Worm (Caenorhabditis elegans) whole organism, young adult: Measurements from ENCODE around the gene ZK550.2.

Experiments used
- B0019.2 ChIP-seq: fragments of 200-800 bp; sonication (Bioruptor generic); conservative IDR thresholded peaks from 2 replicates; pipeline ENCODE4 v1.3.6; 2022; ENCODE audit warnings: missing genetic modification reagents, missing genetic modification characterization, missing compliant biosample characterization
- D2030.7 ChIP-seq: fragments of 200-800 bp; sonication (Bioruptor generic); IDR thresholded peaks from 2 replicates; pipeline ENCODE4 v1.3.6; 2022; ENCODE audit warnings: missing genetic modification reagents, missing genetic modification characterization, missing compliant biosample characterization
- F22D6.2 ChIP-seq: sonication (generic microtip); optimal IDR thresholded peaks from 2 replicates; lab custom pipeline; 2016; ENCODE audit warnings: mild to moderate bottlenecking, missing genetic modification characterization, missing compliant biosample characterization
- F23B12.7 ChIP-seq: sonication (generic microtip); optimal IDR thresholded peaks from 2 replicates; lab custom pipeline; 2017; ENCODE audit warnings: missing genetic modification characterization, mild to moderate bottlenecking, missing compliant biosample characterization, antibody characterized with exemption, moderate library complexity; ENCODE audit not compliant: insufficient read depth
- F57A8.1 ChIP-seq: fragments of 200-800 bp; sonication (Bioruptor generic); optimal IDR thresholded peaks from 2 replicates; lab custom pipeline; 2018; ENCODE audit warnings: mild to moderate bottlenecking, missing genetic modification characterization, moderate library complexity, missing compliant biosample characterization
- K11D2.4 ChIP-seq: fragments of 200-800 bp; sonication (Bioruptor generic); IDR thresholded peaks from 2 replicates; pipeline ENCODE4 v1.3.6; 2022; ENCODE audit warnings: missing genetic modification reagents, missing genetic modification characterization, missing compliant biosample characterization
- Y53F4B.3 ChIP-seq: fragments of 200-800 bp; sonication (Bioruptor generic); IDR thresholded peaks from 2 replicates; pipeline ENCODE4 v1.3.6; 2022; ENCODE audit warnings: missing genetic modification reagents, missing genetic modification characterization, missing compliant biosample characterization
- Y67H2A.10 ChIP-seq: fragments of 200-800 bp; sonication (Bioruptor generic); conservative IDR thresholded peaks from 2 replicates; pipeline ENCODE4 v1.3.6; 2022; ENCODE audit warnings: missing genetic modification reagents, missing genetic modification characterization, missing compliant biosample characterization
- Y95B8A.8 ChIP-seq: fragments of 200-800 bp; sonication (Bioruptor generic); IDR thresholded peaks from 2 replicates; pipeline ENCODE4 v1.3.6; 2022; ENCODE audit warnings: missing genetic modification reagents, missing genetic modification characterization, missing compliant biosample characterization
- akir-1 ChIP-seq: fragments of 200-800 bp; sonication (Bioruptor generic); optimal IDR thresholded peaks from 2 replicates; lab custom pipeline; 2018; ENCODE audit warnings: mild to moderate bottlenecking, missing genetic modification characterization, moderate library complexity, missing compliant biosample characterization
- ama-1 ChIP-seq, 3 experiments: fragments of 150-350 bp in 1 of 3; sonication (generic microtip) in 2 of 3; optimal IDR thresholded peaks; 2 replicates each; lab custom pipeline; 2014 to 2018; ENCODE audit warnings: missing biosample characterization in 2 of 3, missing genetic modification characterization in 2 of 3, missing genetic modification reagents in 2 of 3
- aptf-3 ChIP-seq: fragments of 200-800 bp; sonication (Bioruptor generic); IDR thresholded peaks from 2 replicates; pipeline ENCODE4 v1.3.6; 2022; ENCODE audit warnings: missing genetic modification characterization, missing compliant biosample characterization
- atf-7 ChIP-seq: sonication (generic microtip); optimal IDR thresholded peaks from 2 replicates; lab custom pipeline; 2017; ENCODE audit warnings: mild to moderate bottlenecking, missing genetic modification characterization, missing compliant biosample characterization
- attf-3 ChIP-seq: fragments of 200-800 bp; sonication (Bioruptor generic); conservative IDR thresholded peaks from 2 replicates; pipeline ENCODE4 v1.3.6; 2022; ENCODE audit warnings: missing genetic modification reagents, missing genetic modification characterization, missing compliant biosample characterization
- bed-1 ChIP-seq: fragments of 200-800 bp; sonication (Bioruptor generic); IDR thresholded peaks from 2 replicates; pipeline ENCODE4 v1.3.6; 2022; ENCODE audit warnings: missing genetic modification reagents, missing genetic modification characterization, missing compliant biosample characterization
- ccch-3 ChIP-seq: fragments of 200-800 bp; sonication (Bioruptor generic); optimal IDR thresholded peaks from 2 replicates; lab custom pipeline; 2018; ENCODE audit warnings: mild to moderate bottlenecking, missing genetic modification characterization, missing compliant biosample characterization
- cebp-1 ChIP-seq, 2 experiments: fragments of 200-800 bp in 1 of 2; sonication (Bioruptor generic) in 1 of 2; sonication (generic microtip) in 1 of 2; IDR thresholded peaks in 1 of 2; optimal IDR thresholded peaks in 1 of 2; 2 replicates each; pipeline versions ENCODE4 v1.3.6 to Lab custom; 2017 to 2022; ENCODE audit warnings: missing compliant biosample characterization in 2 of 2, missing genetic modification characterization in 2 of 2, mild to moderate bottlenecking in 1 of 2, missing genetic modification reagents in 1 of 2, moderate library complexity in 1 of 2
- dox-1 ChIP-seq: fragments of 200-800 bp; sonication (Bioruptor generic); IDR thresholded peaks from 2 replicates; pipeline ENCODE4 v1.3.6; 2022; ENCODE audit warnings: missing genetic modification reagents, missing genetic modification characterization, missing compliant biosample characterization
- dpff-1 ChIP-seq: sonication (generic microtip); optimal IDR thresholded peaks from 2 replicates; lab custom pipeline; 2017; ENCODE audit warnings: mild to moderate bottlenecking, missing genetic modification characterization, missing compliant biosample characterization
- egl-18 ChIP-seq: fragments of 200-800 bp; sonication (Bioruptor generic); IDR thresholded peaks from 2 replicates; pipeline ENCODE4 v1.3.6; 2022; ENCODE audit warnings: missing genetic modification reagents, missing genetic modification characterization, missing compliant biosample characterization
- egrh-3 ChIP-seq: fragments of 200-800 bp; sonication (Bioruptor generic); IDR thresholded peaks from 2 replicates; pipeline ENCODE4 v1.3.6; 2022; ENCODE audit warnings: missing genetic modification reagents, missing genetic modification characterization, missing compliant biosample characterization
- ekl-4 ChIP-seq: fragments of 200-800 bp; sonication (Bioruptor generic); IDR thresholded peaks from 2 replicates; pipeline ENCODE4 v1.3.6; 2022; ENCODE audit warnings: missing genetic modification reagents, missing genetic modification characterization, missing compliant biosample characterization
- ets-4 ChIP-seq: fragments of 200-800 bp; sonication (Bioruptor generic); optimal IDR thresholded peaks from 2 replicates; lab custom pipeline; 2018; ENCODE audit warnings: mild to moderate bottlenecking, missing genetic modification characterization, missing compliant biosample characterization
- fkh-3 ChIP-seq: sonication (generic microtip); optimal IDR thresholded peaks from 2 replicates; lab custom pipeline; 2016; ENCODE audit warnings: mild to moderate bottlenecking, missing genetic modification characterization, missing compliant biosample characterization
- him-1 ChIP-seq: sonication (generic microtip); optimal IDR thresholded peaks from 2 replicates; lab custom pipeline; 2016; ENCODE audit warnings: missing genotype, missing genetic modification reagents, missing genetic modification characterization, missing compliant biosample characterization
- hlh-12 ChIP-seq: sonication (generic microtip); optimal IDR thresholded peaks from 2 replicates; lab custom pipeline; 2016; ENCODE audit warnings: missing genetic modification characterization, missing compliant biosample characterization
- hmg-20 ChIP-seq: fragments of 200-800 bp; sonication (Bioruptor generic); IDR thresholded peaks from 2 replicates; pipeline ENCODE4 v1.3.6; 2022; ENCODE audit warnings: missing genetic modification reagents, missing genetic modification characterization, missing compliant biosample characterization
- lag-1 ChIP-seq: fragments of 200-800 bp; sonication (Bioruptor generic); IDR thresholded peaks from 2 replicates; pipeline ENCODE4 v1.3.6; 2022; ENCODE audit warnings: missing genetic modification reagents, missing genetic modification characterization, missing compliant biosample characterization
- let-607 ChIP-seq, 2 experiments: fragments of 200-800 bp in 1 of 2; sonication (Bioruptor generic) in 1 of 2; sonication (generic microtip) in 1 of 2; optimal IDR thresholded peaks; 2 replicates each; lab custom pipeline; 2016 to 2018; ENCODE audit warnings: mild to moderate bottlenecking in 2 of 2, missing compliant biosample characterization in 2 of 2, missing genetic modification characterization in 2 of 2, moderate library complexity in 2 of 2, missing genotype in 1 of 2
- lin-40 ChIP-seq: sonication (generic microtip); optimal IDR thresholded peaks from 2 replicates; lab custom pipeline; 2016; ENCODE audit warnings: missing genetic modification characterization, mild to moderate bottlenecking, missing compliant biosample characterization, missing genotype, missing genetic modification reagents
- lir-1 ChIP-seq: fragments of 200-800 bp; sonication (Bioruptor generic); conservative IDR thresholded peaks from 2 replicates; pipeline ENCODE4 v1.3.6; 2022; ENCODE audit warnings: missing genetic modification reagents, missing genetic modification characterization, missing compliant biosample characterization
- lsl-1 ChIP-seq: fragments of 200-800 bp; sonication (Bioruptor generic); optimal IDR thresholded peaks from 2 replicates; lab custom pipeline; 2018; ENCODE audit warnings: mild to moderate bottlenecking, missing genetic modification characterization, moderate library complexity, missing compliant biosample characterization
- madf-3 ChIP-seq: fragments of 200-800 bp; sonication (Bioruptor generic); IDR thresholded peaks from 2 replicates; pipeline ENCODE4 v1.3.6; 2022; ENCODE audit warnings: missing genetic modification reagents, missing genetic modification characterization, missing compliant biosample characterization
- mcd-1 ChIP-seq: fragments of 200-800 bp; sonication (Bioruptor generic); IDR thresholded peaks from 2 replicates; pipeline ENCODE4 v1.3.6; 2022; ENCODE audit warnings: missing genetic modification reagents, missing genetic modification characterization, missing compliant biosample characterization
- mes-4 ChIP-seq: sonication (generic microtip); optimal IDR thresholded peaks from 2 replicates; lab custom pipeline; 2016; ENCODE audit warnings: missing genotype, missing genetic modification characterization, missing compliant biosample characterization
- nfya-1 ChIP-seq: sonication (generic microtip); optimal IDR thresholded peaks from 2 replicates; lab custom pipeline; 2017; ENCODE audit warnings: antibody characterized with exemption, missing compliant biosample characterization, missing genetic modification characterization, borderline replicate concordance; ENCODE audit not compliant: insufficient read depth
- nfyb-1 ChIP-seq: fragments of 200-800 bp; sonication (Bioruptor generic); IDR thresholded peaks from 2 replicates; pipeline ENCODE4 v1.3.6; 2022; ENCODE audit warnings: missing genetic modification reagents, missing genetic modification characterization, missing compliant biosample characterization
- nhr-27 ChIP-seq: fragments of 200-800 bp; sonication (Bioruptor generic); optimal IDR thresholded peaks from 2 replicates; lab custom pipeline; 2018; ENCODE audit warnings: mild to moderate bottlenecking, missing genetic modification characterization, moderate library complexity, missing compliant biosample characterization
- rec-8 ChIP-seq, 2 experiments: sonication (generic microtip); optimal IDR thresholded peaks; 2 replicates each; lab custom pipeline; 2016; ENCODE audit warnings: mild to moderate bottlenecking in 2 of 2, missing genetic modification characterization in 2 of 2, missing genetic modification reagents in 2 of 2, missing genotype in 2 of 2, missing biosample characterization in 1 of 2, missing compliant biosample characterization in 1 of 2, moderate library complexity in 1 of 2
- sdz-38 ChIP-seq: sonication (generic microtip); optimal IDR thresholded peaks from 2 replicates; lab custom pipeline; 2016; ENCODE audit warnings: missing genotype, missing genetic modification characterization, missing compliant biosample characterization
- sea-2 ChIP-seq: fragments of 200-800 bp; sonication (Bioruptor generic); IDR thresholded peaks from 2 replicates; pipeline ENCODE4 v1.3.6; 2022; ENCODE audit warnings: missing genetic modification characterization, missing compliant biosample characterization
- snpc-1.1 ChIP-seq: sonication (generic microtip); optimal IDR thresholded peaks from 2 replicates; lab custom pipeline; 2017; ENCODE audit warnings: missing genetic modification characterization, mild to moderate bottlenecking, missing compliant biosample characterization, antibody characterized with exemption, moderate library complexity, missing genotype, missing genetic modification reagents; ENCODE audit not compliant: insufficient read depth
- tlf-1 ChIP-seq: fragments of 200-800 bp; sonication (Bioruptor generic); optimal IDR thresholded peaks from 2 replicates; lab custom pipeline; 2018; ENCODE audit warnings: mild to moderate bottlenecking, missing genetic modification characterization, missing compliant biosample characterization
- xnd-1 ChIP-seq: sonication (generic microtip); optimal IDR thresholded peaks from 2 replicates; lab custom pipeline; 2016; ENCODE audit warnings: missing genotype, missing genetic modification reagents, missing genetic modification characterization, missing compliant biosample characterization

ZK550.2 gene

DNA sequence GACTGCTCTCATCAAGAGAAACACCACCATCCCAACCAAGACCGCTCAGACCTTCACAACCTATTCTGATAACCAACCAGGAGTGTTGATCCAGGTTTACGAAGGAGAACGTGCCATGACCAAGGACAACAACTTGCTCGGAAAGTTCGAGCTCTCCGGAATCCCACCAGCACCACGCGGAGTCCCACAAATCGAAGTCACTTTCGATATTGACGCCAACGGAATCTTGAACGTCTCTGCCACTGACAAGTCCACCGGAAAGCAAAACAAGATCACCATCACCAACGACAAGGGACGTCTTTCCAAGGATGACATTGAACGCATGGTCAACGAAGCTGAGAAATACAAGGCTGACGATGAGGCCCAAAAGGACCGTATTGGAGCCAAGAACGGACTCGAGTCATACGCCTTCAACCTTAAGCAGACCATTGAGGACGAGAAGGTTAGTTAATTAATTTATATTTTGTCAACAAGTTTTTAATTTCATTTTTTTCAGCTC is 35.1 kb downstream of the ZK550.2 start:
- TF ChIP-seq F57A8.1 (peak; percentile 10), hmg-20 (no peak), Y95B8A.8 (GFP tag; lab: Robert Waterston, UW) (no peak), fkh-3 (tag; lab: Kevin White, UChicago) (no peak), nhr-27 (tag; lab: Kevin White, UChicago) (no peak), Y53F4B.3 (GFP tag; lab: Robert Waterston, UW) (no peak), let-607 (tag; optimal IDR thresholded peaks at IDR 0.05; lab: Kevin White, UChicago) (no peak), sdz-38 (tag; lab: Kevin White, UChicago) (no peak), nfya-1 (no peak), bed-1 (GFP tag; lab: Robert Waterston, UW) (no peak), ama-1 (optimal IDR thresholded peaks at IDR 0.05; lab: Kevin White, UChicago) (peak; percentile 81), ama-1 (GFP tag; optimal IDR thresholded peaks at IDR 0.05; lab: Kevin White, UChicago) (no peak), lir-1 (no peak), K11D2.4 (no peak), egrh-3 (GFP tag; lab: Robert Waterston, UW) (no peak), rec-8 (tag; optimal IDR thresholded peaks at IDR 0.05; lab: Kevin White, UChicago) (no peak), attf-3 (no peak), tlf-1 (GFP tag; lab: Kevin White, UChicago) (no peak), atf-7 (tag; lab: Kevin White, UChicago) (no peak), dox-1 (GFP tag; lab: Robert Waterston, UW) (peak; percentile 2; the same call in 1 of the 2 replicates), madf-3 (peak; percentile 2; the same call in 1 of the 2 replicates), lag-1 (no peak), egl-18 (GFP tag; lab: Robert Waterston, UW) (no peak), B0019.2 (no peak), mes-4 (no peak), him-1 (no peak), aptf-3 (0 out of 2 replicates have a peak, but pooled peaks have one; percentile 1), F23B12.7 (tag; lab: Kevin White, UChicago) (no peak), mcd-1 (GFP tag; lab: Robert Waterston, UW) (0 out of 2 replicates have a peak, but pooled peaks have one; percentile 3), lin-40 (tag; lab: Kevin White, UChicago) (no peak), F22D6.2 (tag; lab: Kevin White, UChicago) (no peak), ekl-4 (0 out of 2 replicates have a peak, but pooled peaks have one; percentile 6), nfyb-1 (peak; percentile 2; the same call in 1 of the 2 replicates)
- TF ChIP-seq, all 124 proteins: peak for 8

DNA sequence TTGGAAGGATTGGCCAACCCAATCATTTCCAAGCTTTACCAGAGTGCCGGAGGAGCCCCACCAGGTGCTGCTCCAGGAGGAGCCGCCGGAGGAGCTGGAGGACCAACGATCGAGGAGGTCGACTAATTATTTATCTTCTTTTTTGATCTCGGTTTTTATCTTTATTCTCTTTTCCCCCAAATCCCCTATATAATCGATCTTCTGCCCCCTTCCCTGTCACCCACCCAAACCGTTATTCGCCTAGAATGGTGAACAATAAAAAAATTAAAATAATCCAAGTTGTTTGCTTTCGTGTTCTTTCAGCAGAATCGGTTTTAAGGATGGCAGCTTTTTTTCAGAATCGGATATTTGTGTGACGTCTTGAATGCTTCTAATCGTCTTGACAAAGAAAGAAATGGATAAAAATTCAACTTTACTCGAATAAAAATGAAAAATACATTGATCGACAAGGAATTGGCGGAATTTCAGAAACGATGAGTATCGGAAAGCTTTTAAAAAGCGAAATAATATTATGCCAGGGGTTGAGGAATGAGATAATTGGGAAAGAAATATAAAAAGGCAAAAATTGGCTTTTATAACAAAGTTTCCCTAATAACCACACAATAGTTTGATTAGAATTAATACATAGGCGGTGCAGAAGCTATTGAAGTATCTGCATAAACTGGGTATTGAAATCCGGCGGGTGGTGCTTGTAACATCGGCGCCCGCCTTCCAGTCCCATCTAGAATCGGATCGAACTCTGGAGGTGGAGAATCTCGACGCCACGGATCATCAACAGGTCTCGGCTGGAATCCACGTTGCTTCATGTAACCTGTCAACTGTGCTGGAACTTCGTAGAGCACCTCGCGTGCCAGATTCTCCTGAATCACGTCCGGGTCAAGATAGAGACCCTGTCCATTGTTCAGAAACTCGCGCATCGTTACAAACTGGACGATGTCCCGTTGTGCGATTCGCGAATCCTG is 36.0 kb downstream of the ZK550.2 start:
- TF ChIP-seq dpff-1 (tag; lab: Kevin White, UChicago) (peak; percentile 67), attf-3 (no peak), snpc-1.1 (tag; lab: Kevin White, UChicago) (peak; percentile 72), hlh-12 (tag; lab: Kevin White, UChicago) (peak; percentile 9), sea-2 (no peak), lsl-1 (GFP tag; lab: Kevin White, UChicago) (peak; percentile 65), cebp-1 (GFP tag; IDR thresholded peaks at IDR 0.05; lab: Robert Waterston, UW) (0 out of 2 replicates have a peak, but pooled peaks have one; percentile 46), cebp-1 (tag; optimal IDR thresholded peaks at IDR 0.05; lab: Kevin White, UChicago) (peak; percentile 85), ama-1 (optimal IDR thresholded peaks at IDR 0.05; lab: Kevin White, UChicago) (peak; percentile 99), ama-1 (GFP tag; optimal IDR thresholded peaks at IDR 0.05; lab: Kevin White, UChicago) (peak; percentile 89 to 95), fkh-3 (tag; lab: Kevin White, UChicago) (peak; percentile 33), xnd-1 (no peak), D2030.7 (GFP tag; lab: Robert Waterston, UW) (peak; percentile 82; the same call in 1 of the 2 replicates), ccch-3 (GFP tag; lab: Kevin White, UChicago) (peak; percentile 64), ets-4 (peak; percentile 1), Y67H2A.10 (no peak), akir-1 (GFP tag; lab: Kevin White, UChicago) (no peak)
